Worm (Caenorhabditis elegans) whole organism, early embryonic: ENCODE results near the gene fic-1.

Experiments
- ama-1 ChIP-seq: fragments of 150-350 bp; optimal IDR thresholded peaks from 2 replicates; lab custom pipeline; 2014
- flt-1 ChIP-seq: fragments of 200-800 bp; sonication (Bioruptor generic); IDR thresholded peaks from 2 replicates; pipeline ENCODE4 v1.3.6; 2022; ENCODE audit warnings: missing genetic modification characterization, missing compliant biosample characterization
- hmbx-1 ChIP-seq: sonication (generic microtip); optimal IDR thresholded peaks from 2 replicates; lab custom pipeline; 2016; ENCODE audit warnings: mild to moderate bottlenecking, missing genetic modification characterization, missing compliant biosample characterization
- tra-4 ChIP-seq: sonication (generic microtip); optimal IDR thresholded peaks from 2 replicates; lab custom pipeline; 2017; ENCODE audit warnings: missing genetic modification characterization, missing compliant biosample characterization

- TF ChIP-seq ama-1 (lab: Kevin White, UChicago) (no peak), flt-1 (GFP tag; lab: Robert Waterston, UW) (no peak), tra-4 (tag; lab: Kevin White, UChicago) (no peak), hmbx-1 (tag; lab: Kevin White, UChicago) (no peak)
Observed at ce11 chrIV:10935336-10935735, 1.9 kb upstream of the fic-1 start.
